Fruit fly (Drosophila melanogaster) whole organism, embryonic: ENCODE results near the gene MED14.

Experiments used
- Aef1 ChIP-seq: fragments of 200-800 bp; sonication (Bioruptor generic); IDR thresholded peaks from 3 replicates; pipeline ENCODE4 v1.3.6; 2022; ENCODE audit warnings: missing biosample characterization, missing genetic modification characterization
- Asciz ChIP-seq: fragments of 200-800 bp; sonication (Bioruptor generic); optimal IDR thresholded peaks from 2 replicates; lab custom pipeline; 2017; ENCODE audit warnings: missing biosample characterization, mild to moderate bottlenecking, missing genetic modification characterization, missing genetic modification reagents
- Awh ChIP-seq: fragments of 200-800 bp; sonication (Bioruptor generic); IDR thresholded peaks from 2 replicates; pipeline ENCODE4, ENCODE4 v1.3.6; 2022; ENCODE audit warnings: missing biosample characterization, missing genetic modification characterization
- B-H2 ChIP-seq: fragments of 200-800 bp; sonication (Bioruptor generic); optimal IDR thresholded peaks from 2 replicates; lab custom pipeline; 2018; ENCODE audit warnings: missing biosample characterization, mild to moderate bottlenecking, missing genetic modification characterization
- Blimp-1 ChIP-seq: fragments of 200-800 bp; sonication (Bioruptor generic); optimal IDR thresholded peaks from 3 replicates; lab custom pipeline; 2018; ENCODE audit warnings: missing biosample characterization, missing genetic modification characterization, mild to moderate bottlenecking, moderate library complexity, missing genetic modification reagents
- BtbVII ChIP-seq: fragments of 200-800 bp; sonication (Bioruptor generic); optimal IDR thresholded peaks from 3 replicates; lab custom pipeline; 2017; ENCODE audit warnings: missing biosample characterization, mild to moderate bottlenecking, missing genetic modification characterization
- C15 ChIP-seq: fragments of 200-800 bp; sonication (Bioruptor generic); IDR thresholded peaks from 3 replicates; pipeline ENCODE4 v1.3.6; 2022; ENCODE audit warnings: missing biosample characterization, missing genetic modification characterization
- CG11696 ChIP-seq: fragments of 200-800 bp; sonication (Bioruptor generic); IDR thresholded peaks from 2 replicates; pipeline ENCODE4 v1.3.6; 2022; ENCODE audit warnings: missing biosample characterization, missing genetic modification characterization
- CG1233 ChIP-seq: fragments of 200-800 bp; sonication (Bioruptor generic); optimal IDR thresholded peaks from 4 replicates; lab custom pipeline; 2018; ENCODE audit warnings: missing biosample characterization, mild to moderate bottlenecking, missing genetic modification characterization
- CG12942 ChIP-seq: fragments of 200-800 bp; sonication (Bioruptor generic); optimal IDR thresholded peaks from 3 replicates; lab custom pipeline; 2016; ENCODE audit warnings: missing biosample characterization, missing genetic modification characterization
- CG14667 ChIP-seq: fragments of 200-800 bp; sonication (Bioruptor generic); IDR thresholded peaks from 2 replicates; pipeline ENCODE4 v1.3.6; 2022; ENCODE audit warnings: missing biosample characterization, missing genetic modification characterization
- CG16779 ChIP-seq: fragments of 200-800 bp; sonication (Bioruptor generic); IDR thresholded peaks from 2 replicates; pipeline ENCODE4 v1.3.6; 2022; ENCODE audit warnings: missing biosample characterization, missing genetic modification characterization
- CG17328 ChIP-seq: fragments of 200-800 bp; sonication (Bioruptor generic); IDR thresholded peaks from 2 replicates; pipeline ENCODE4 v1.3.6; 2022; ENCODE audit warnings: missing biosample characterization, missing genetic modification characterization
- CG18764 ChIP-seq: fragments of 200-800 bp; sonication (Bioruptor generic); optimal IDR thresholded peaks from 3 replicates; lab custom pipeline; 2016; ENCODE audit warnings: missing biosample characterization, missing genetic modification characterization
- CG30020 ChIP-seq: fragments of 200-800 bp; optimal IDR thresholded peaks from 2 replicates; lab custom pipeline; 2019; ENCODE audit warnings: missing biosample characterization, mild to moderate bottlenecking, missing genetic modification characterization, moderate library complexity
- CG31441 ChIP-seq: fragments of 200-800 bp; sonication (Bioruptor generic); IDR thresholded peaks from 2 replicates; pipeline ENCODE4 v1.3.6; 2022; ENCODE audit warnings: missing biosample characterization, missing genetic modification characterization
- CG33213 ChIP-seq: fragments of 200-800 bp; sonication (Bioruptor generic); optimal IDR thresholded peaks from 3 replicates; lab custom pipeline; 2016; ENCODE audit warnings: missing biosample characterization, missing genetic modification characterization
- CG34224 ChIP-seq: fragments of 200-800 bp; sonication (Bioruptor generic); IDR thresholded peaks from 3 replicates; pipeline ENCODE4 v1.3.6; 2022; ENCODE audit warnings: missing biosample characterization, missing genetic modification characterization; ENCODE audit not compliant: partially characterized antibody
- CG42726 ChIP-seq: fragments of 200-800 bp; sonication (Bioruptor generic); IDR thresholded peaks from 2 replicates; pipeline ENCODE4 v1.3.6; 2022; ENCODE audit warnings: missing biosample characterization, missing genetic modification characterization; ENCODE audit not compliant: partially characterized antibody
- CG6813 ChIP-seq: fragments of 200-800 bp; sonication (Bioruptor generic); optimal IDR thresholded peaks from 2 replicates; lab custom pipeline; 2017; ENCODE audit warnings: missing biosample characterization, missing genetic modification characterization, mild to moderate bottlenecking, moderate library complexity, missing genetic modification reagents
- CG7556 ChIP-seq: fragments of 200-800 bp; sonication (Bioruptor generic); optimal IDR thresholded peaks from 2 replicates; lab custom pipeline; 2017; ENCODE audit warnings: missing biosample characterization, mild to moderate bottlenecking, missing genetic modification characterization
- CrebB ChIP-seq: fragments of 200-800 bp; sonication (Bioruptor generic); optimal IDR thresholded peaks from 3 replicates; lab custom pipeline; 2018; ENCODE audit warnings: missing biosample characterization, mild to moderate bottlenecking, missing genetic modification characterization
- Gug ChIP-seq: fragments of 200-800 bp; sonication (Bioruptor generic); IDR thresholded peaks from 4 replicates; pipeline ENCODE4 v1.3.6; 2022; ENCODE audit warnings: missing biosample characterization, missing genetic modification characterization
- Jarid2 ChIP-seq: fragments of 200-800 bp; sonication (Bioruptor generic); optimal IDR thresholded peaks from 3 replicates; lab custom pipeline; 2017; ENCODE audit warnings: mild to moderate bottlenecking, missing biosample characterization, missing genetic modification reagents, missing genetic modification characterization
- Meics ChIP-seq: fragments of 200-800 bp; sonication (Bioruptor generic); optimal IDR thresholded peaks from 2 replicates; lab custom pipeline; 2017; ENCODE audit warnings: missing biosample characterization, mild to moderate bottlenecking, missing genetic modification characterization
- NfI ChIP-seq: fragments of 200-800 bp; sonication (Bioruptor generic); optimal IDR thresholded peaks from 3 replicates; lab custom pipeline; 2018; ENCODE audit warnings: missing biosample characterization, mild to moderate bottlenecking, missing genetic modification characterization, moderate library complexity
- PHDP ChIP-seq: fragments of 200-800 bp; sonication (Bioruptor generic); optimal IDR thresholded peaks from 3 replicates; lab custom pipeline; 2018; ENCODE audit warnings: missing biosample characterization, mild to moderate bottlenecking, missing genetic modification characterization, moderate library complexity
- Pdp1 ChIP-seq, 2 experiments: fragments of 200-800 bp; sonication (Bioruptor generic); optimal IDR thresholded peaks; 3 replicates each; lab custom pipeline; 2016; ENCODE audit warnings: missing biosample characterization in 2 of 2, missing genetic modification characterization in 2 of 2, mild to moderate bottlenecking in 1 of 2, moderate library complexity in 1 of 2
- Taf1 ChIP-seq: fragments of 200-800 bp; sonication (Bioruptor generic); IDR thresholded peaks from 2 replicates; pipeline ENCODE4 v1.3.6; 2022; ENCODE audit warnings: missing biosample characterization, missing genetic modification characterization
- aop ChIP-seq: fragments of 200-800 bp; sonication (Bioruptor generic); IDR thresholded peaks from 2 replicates; pipeline ENCODE4 v1.3.6; 2022; ENCODE audit warnings: missing biosample characterization, missing genetic modification characterization
- az2 ChIP-seq: fragments of 200-800 bp; sonication (Bioruptor generic); optimal IDR thresholded peaks from 3 replicates; lab custom pipeline; 2016; ENCODE audit warnings: missing biosample characterization, missing genetic modification characterization
- bab2 ChIP-seq: fragments of 200-800 bp; sonication (Bioruptor generic); optimal IDR thresholded peaks from 2 replicates; lab custom pipeline; 2016; ENCODE audit warnings: missing biosample characterization, missing genetic modification characterization
- cato ChIP-seq: fragments of 200-800 bp; sonication (Bioruptor generic); optimal IDR thresholded peaks from 2 replicates; lab custom pipeline; 2016; ENCODE audit warnings: missing biosample characterization, missing genetic modification characterization, borderline replicate concordance
- corto ChIP-seq: fragments of 200-800 bp; sonication (Bioruptor generic); optimal IDR thresholded peaks from 2 replicates; lab custom pipeline; 2016; ENCODE audit warnings: missing biosample characterization, mild to moderate bottlenecking, missing genetic modification characterization, moderate library complexity
- crp ChIP-seq, 2 experiments: fragments of 200-800 bp; sonication (Bioruptor generic); optimal IDR thresholded peaks; 2 replicates in 1 of 2; 3 replicates in 1 of 2; lab custom pipeline; 2017; ENCODE audit warnings: missing biosample characterization in 2 of 2, missing genetic modification characterization in 2 of 2, mild to moderate bottlenecking in 1 of 2, moderate library complexity in 1 of 2
- dmrt11E ChIP-seq: fragments of 200-800 bp; sonication (Bioruptor generic); optimal IDR thresholded peaks from 3 replicates; lab custom pipeline; 2018; ENCODE audit warnings: missing biosample characterization, mild to moderate bottlenecking, missing genetic modification characterization, moderate library complexity
- exex ChIP-seq: fragments of 200-800 bp; sonication (Bioruptor generic); optimal IDR thresholded peaks from 4 replicates; lab custom pipeline; 2018; ENCODE audit warnings: missing biosample characterization, mild to moderate bottlenecking, missing genetic modification characterization, moderate library complexity
- ind ChIP-seq: fragments of 200-800 bp; sonication (Bioruptor generic); optimal IDR thresholded peaks from 3 replicates; lab custom pipeline; 2016; ENCODE audit warnings: missing biosample characterization, missing genetic modification characterization
- jumu ChIP-seq: fragments of 200-800 bp; sonication (Bioruptor generic); optimal IDR thresholded peaks from 3 replicates; lab custom pipeline; 2016; ENCODE audit warnings: missing biosample characterization, missing genetic modification characterization
- kah ChIP-seq: fragments of 200-800 bp; sonication (Bioruptor generic); optimal IDR thresholded peaks from 2 replicates; lab custom pipeline; 2018; ENCODE audit warnings: missing biosample characterization, mild to moderate bottlenecking, missing genetic modification characterization
- knrl ChIP-seq: fragments of 200-800 bp; sonication (Bioruptor generic); IDR thresholded peaks from 3 replicates; pipeline ENCODE4 v1.3.6; 2022; ENCODE audit warnings: missing biosample characterization, missing genetic modification characterization; ENCODE audit not compliant: partially characterized antibody
- lilli ChIP-seq: fragments of 200-800 bp; sonication (Bioruptor generic); optimal IDR thresholded peaks from 3 replicates; lab custom pipeline; 2016; ENCODE audit warnings: missing biosample characterization, missing genetic modification characterization
- lov ChIP-seq, 2 experiments: fragments of 200-800 bp in 1 of 2; fragments of >200 bp in 1 of 2; sonication (Bioruptor generic) in 1 of 2; IDR thresholded peaks in 1 of 2; optimal IDR thresholded peaks in 1 of 2; 2 replicates in 1 of 2; 3 replicates in 1 of 2; pipeline versions ENCODE4 v1.3.6 to Lab custom; 2017 to 2022; ENCODE audit warnings: missing biosample characterization in 1 of 2, missing genetic modification characterization in 1 of 2
- mirr ChIP-seq: fragments of 200-800 bp; sonication (Bioruptor generic); optimal IDR thresholded peaks from 3 replicates; lab custom pipeline; 2018; ENCODE audit warnings: missing biosample characterization, mild to moderate bottlenecking, missing genetic modification characterization
- slp2 ChIP-seq: fragments of 200-800 bp; sonication (Bioruptor generic); optimal IDR thresholded peaks from 2 replicates; lab custom pipeline; 2016; ENCODE audit warnings: missing biosample characterization, missing genetic modification characterization
- sr ChIP-seq: fragments of 200-800 bp; sonication (Bioruptor generic); IDR thresholded peaks from 3 replicates; pipeline ENCODE4 v1.3.6; 2022; ENCODE audit warnings: missing biosample characterization, missing genetic modification characterization
- yki ChIP-seq: fragments of >200 bp; optimal IDR thresholded peaks from 3 replicates; lab custom pipeline; 2018
- z ChIP-seq: fragments of 200-800 bp; sonication (Bioruptor generic); IDR thresholded peaks from 3 replicates; pipeline ENCODE4 v1.3.6; 2022; ENCODE audit warnings: missing biosample characterization, missing genetic modification characterization
- zfh2 ChIP-seq: fragments of 200-800 bp; sonication (Bioruptor generic); optimal IDR thresholded peaks from 2 replicates; lab custom pipeline; 2016; ENCODE audit warnings: missing biosample characterization, missing genetic modification characterization

The MED14 gene

DNA sequence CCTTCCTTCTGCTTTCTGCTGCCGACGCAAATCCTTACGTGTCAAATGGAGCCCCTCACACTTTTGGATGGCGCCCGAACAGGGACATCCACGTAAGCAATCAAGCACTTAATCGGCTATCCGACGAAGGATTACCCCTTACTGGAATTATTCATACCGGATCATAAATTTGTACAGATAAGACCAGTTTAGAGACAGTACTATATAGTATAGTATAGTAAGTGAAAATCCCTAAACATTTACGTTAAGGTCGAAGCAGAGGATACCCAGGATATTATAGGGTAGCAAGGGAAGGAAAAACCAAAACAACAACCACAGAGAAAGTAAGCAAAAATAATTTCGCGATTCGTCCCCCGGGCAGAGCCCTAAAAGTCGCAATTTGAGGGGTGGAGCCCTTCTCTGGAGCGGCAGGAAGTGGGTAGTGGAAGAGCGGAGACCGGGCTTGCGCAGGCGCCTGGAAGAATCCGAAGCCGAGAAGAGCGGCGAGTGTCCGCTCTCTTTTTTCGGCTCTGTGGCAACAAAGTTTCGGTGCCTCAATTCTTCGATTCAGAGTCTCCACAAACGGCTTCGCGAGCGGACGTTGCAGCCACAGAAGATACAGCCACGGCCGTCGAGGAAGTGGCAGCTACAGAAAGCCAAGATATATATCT lies 47.4 kb upstream of the MED14 start (continued):
- TF ChIP-seq Aef1 (GFP tag; lab: Robert Waterston, UW) (peak; percentile 68), B-H2 (GFP tag; lab: Kevin White, UChicago) (no peak), zfh2 (peak; percentile 71), crp (GFP tag; optimal IDR thresholded peaks at IDR 0.05; lab: Kevin White, UChicago) (no peak), z (no peak), CG42726 (GFP tag; lab: Robert Waterston, UW) (no peak), CG1233 (GFP tag; lab: Kevin White, UChicago) (peak; percentile 6), slp2 (GFP tag; lab: Kevin White, UChicago) (peak; percentile 28), Meics (GFP tag; lab: Kevin White, UChicago) (peak; percentile 84), CG6813 (peak; percentile 68), CG12942 (peak; percentile 13), exex (tag; lab: Kevin White, UChicago) (peak; percentile 45), CG18764 (GFP tag; lab: Kevin White, UChicago) (no peak), mirr (GFP tag; lab: Kevin White, UChicago) (peak; percentile 19), lov (optimal IDR thresholded peaks at IDR 0.05; lab: Kevin White, UChicago) (no peak), lov (GFP tag; IDR thresholded peaks at IDR 0.05; lab: Robert Waterston, UW) (no peak), dmrt11E (no peak), CG14667 (GFP tag; lab: Robert Waterston, UW) (peak; percentile 38; the same call in 1 of the 2 replicates), CG31441 (GFP tag; lab: Robert Waterston, UW) (peak; percentile 42; the same call in 1 of the 2 replicates), NfI (GFP tag; lab: Kevin White, UChicago) (peak; percentile 63), ind (GFP tag; lab: Kevin White, UChicago) (peak; percentile 66), CG16779 (no peak), Taf1 (GFP tag; lab: Robert Waterston, UW) (peak; percentile 61), CG7556 (GFP tag; lab: Kevin White, UChicago) (peak; percentile 73), bab2 (GFP tag; lab: Kevin White, UChicago) (peak; percentile 69), yki (lab: Kevin White, UChicago) (no peak), CG17328 (GFP tag; lab: Robert Waterston, UW) (0 out of 2 replicates have a peak, but pooled peaks have one; percentile 5), Jarid2 (no peak), kah (no peak), cato (no peak), CG33213 (GFP tag; lab: Kevin White, UChicago) (peak; percentile 51), corto (GFP tag; lab: Kevin White, UChicago) (peak; percentile 6), Gug (GFP tag; lab: Robert Waterston, UW) (peak; percentile 56; the same call in 1 of the 4 replicates), aop (GFP tag; lab: Robert Waterston, UW) (no peak), Pdp1 (GFP tag; optimal IDR thresholded peaks at IDR 0.05; lab: Kevin White, UChicago) (peak; percentile 62 to 66), sr (no peak), lilli (peak; percentile 87), knrl (GFP tag; lab: Robert Waterston, UW) (no peak), CG11696 (GFP tag; lab: Robert Waterston, UW) (no peak), az2 (GFP tag; lab: Kevin White, UChicago) (peak; percentile 48), CrebB (tag; lab: Kevin White, UChicago) (peak; percentile 57), CG34224 (GFP tag; lab: Robert Waterston, UW) (no peak), Awh (GFP tag; lab: Robert Waterston, UW) (0 out of 2 replicates have a peak, but pooled peaks have one; percentile 13), PHDP (tag; lab: Kevin White, UChicago) (peak; percentile 61), Blimp-1 (no peak), BtbVII (GFP tag; lab: Kevin White, UChicago) (peak; percentile 70), Asciz (peak; percentile 10), C15 (GFP tag; lab: Robert Waterston, UW) (0 out of 3 replicates have a peak, but pooled peaks have one; percentile 51), jumu (peak; percentile 48), CG30020 (tag; lab: Kevin White, UChicago) (no peak)
